Fruit fly (Drosophila melanogaster) whole organism, pupa: ENCODE data around the gene mys.

ENCODE experiments used
- CG12605 ChIP-seq: fragments of 200-800 bp; sonication (Bioruptor generic); IDR thresholded peaks from 2 replicates; pipeline ENCODE4 v1.3.6; 2022; ENCODE audit warnings: missing biosample characterization, missing genetic modification characterization
- CG14655 ChIP-seq: fragments of 200-800 bp; sonication (Bioruptor generic); optimal IDR thresholded peaks from 3 replicates; lab custom pipeline; 2017; ENCODE audit warnings: mild to moderate bottlenecking, missing biosample characterization, missing genetic modification reagents, missing genetic modification characterization
- CG34367 ChIP-seq: fragments of 200-800 bp; sonication (Bioruptor generic); optimal IDR thresholded peaks from 2 replicates; lab custom pipeline; 2018; ENCODE audit warnings: missing biosample characterization, mild to moderate bottlenecking, missing genetic modification characterization
- CG9948 ChIP-seq: fragments of 200-800 bp; sonication (Bioruptor generic); optimal IDR thresholded peaks from 2 replicates; lab custom pipeline; 2018; ENCODE audit warnings: missing biosample characterization, mild to moderate bottlenecking, missing genetic modification characterization, moderate library complexity
- EcR ChIP-seq: fragments of 200-800 bp; sonication (Bioruptor generic); optimal IDR thresholded peaks from 3 replicates; lab custom pipeline; 2019; ENCODE audit warnings: missing biosample characterization, missing genetic modification characterization, mild to moderate bottlenecking, moderate library complexity, missing genetic modification reagents
- Pif1A ChIP-seq: fragments of 200-800 bp; sonication (Bioruptor generic); optimal IDR thresholded peaks from 3 replicates; lab custom pipeline; 2016; ENCODE audit warnings: missing biosample characterization, missing genetic modification characterization

- TF ChIP-seq EcR (GFP tag; lab: Kevin White, UChicago): no peak
- TF ChIP-seq CG9948 (tag; lab: Kevin White, UChicago): no peak
- TF ChIP-seq CG34367: no peak
- no peak for TF ChIP-seq Pif1A (GFP tag; lab: Kevin White, UChicago)
- no peak for TF ChIP-seq CG14655 (GFP tag; lab: Kevin White, UChicago)
- no peak for TF ChIP-seq CG12605 (GFP tag; lab: Robert Waterston, UW)
These were observed 20.2 kb downstream of the mys start, which contains the start of gene Ldsdh1 for dm6 chrX:8081427-8082185.
